Fruit fly (Drosophila melanogaster): ENCODE measurements around the gene Alg9.

dm6 chr3R:25239880-25240279 lies 18.5 kb downstream of the Alg9 start, which contains the start of gene to:
- TF ChIP-seq Pif1A (GFP tag; optimal IDR thresholded peaks at IDR 0.05) (no peak), EcR (GFP tag; optimal IDR thresholded peaks at IDR 0.05) (no peak), CG12605 (GFP tag; IDR thresholded peaks at IDR 0.05) (no peak), CG8159 (tag; optimal IDR thresholded peaks at IDR 0.05) (no peak), Snoo (tag; optimal IDR thresholded peaks at IDR 0.05) (no peak), CG9948 (tag; optimal IDR thresholded peaks at IDR 0.05) (no peak), fd96Ca (GFP tag; IDR thresholded peaks at IDR 0.05) (no peak), CG14655 (GFP tag; optimal IDR thresholded peaks at IDR 0.05) (no peak), Ets98B (GFP tag; IDR thresholded peaks at IDR 0.05) (no peak), D1 (tag; optimal IDR thresholded peaks at IDR 0.05) (no peak), Pif1B (GFP tag; optimal IDR thresholded peaks at IDR 0.05) (no peak), CG10348 (GFP tag; IDR thresholded peaks at IDR 0.05) (no peak), CG4496 (GFP tag; IDR thresholded peaks at IDR 0.05) (no peak)
